Worm (Caenorhabditis elegans) whole organism, L3 larva: ENCODE data around the gene ipp-5.

Source experiments
- ceh-82 ChIP-seq: fragments of 150-350 bp; optimal IDR thresholded peaks from 2 replicates; lab custom pipeline; 2014; ENCODE audit warnings: missing biosample characterization, missing genetic modification characterization
- unc-39 ChIP-seq: sonication (generic microtip); optimal IDR thresholded peaks from 4 replicates; lab custom pipeline; 2017; ENCODE audit warnings: missing biosample characterization, missing genetic modification characterization

ce11 chrX:6041995-6042481 lies 10.8 kb downstream of the ipp-5 start:
- TF ChIP-seq unc-39 (tag; lab: Kevin White, UChicago) (no peak), ceh-82 (no peak)
